Fruit fly (Drosophila melanogaster) whole organism, adult: Measurements from ENCODE around the gene CG31104.
A peak's percentile ranks its signal among the peaks of the same experiment; 100 is the strongest.

Source experiments
- CG11617 ChIP-seq: fragments of 200-800 bp; sonication (Bioruptor generic); optimal IDR thresholded peaks from 2 replicates; lab custom pipeline; 2017; ENCODE audit warnings: mild to moderate bottlenecking, missing biosample characterization, missing genetic modification reagents, missing genetic modification characterization
- CG12768 ChIP-seq: fragments of 200-800 bp; sonication (Bioruptor generic); optimal IDR thresholded peaks from 2 replicates; lab custom pipeline; 2017; ENCODE audit warnings: missing biosample characterization, missing genetic modification characterization, mild to moderate bottlenecking, moderate library complexity, missing genetic modification reagents
- CG14711 ChIP-seq: fragments of 200-800 bp; sonication (Bioruptor generic); optimal IDR thresholded peaks from 2 replicates; lab custom pipeline; 2018; ENCODE audit warnings: missing biosample characterization, mild to moderate bottlenecking, missing genetic modification characterization, moderate library complexity
- CG1620 ChIP-seq: fragments of 200-800 bp; sonication (Bioruptor generic); optimal IDR thresholded peaks from 2 replicates; lab custom pipeline; 2016; ENCODE audit warnings: missing biosample characterization, missing genetic modification characterization
- CG7045 ChIP-seq: fragments of 200-800 bp; sonication (Bioruptor generic); optimal IDR thresholded peaks from 2 replicates; lab custom pipeline; 2017; ENCODE audit warnings: missing biosample characterization, mild to moderate bottlenecking, missing genetic modification characterization
- Crg-1 ChIP-seq: fragments of 200-800 bp; sonication (Bioruptor generic); optimal IDR thresholded peaks from 2 replicates; lab custom pipeline; 2016; ENCODE audit warnings: missing biosample characterization, missing genetic modification characterization
- cnc ChIP-seq, 2 experiments: fragments of >200 bp; optimal IDR thresholded peaks; 2 replicates each; lab custom pipeline; 2017
- kay ChIP-seq: fragments of 200-800 bp; sonication (Bioruptor generic); peaks from one replicate; lab custom pipeline; 2016; ENCODE audit warnings: missing biosample characterization, missing genetic modification characterization, borderline replicate concordance

- TF ChIP-seq cnc (optimal IDR thresholded peaks at IDR 0.05; lab: Kevin White, UChicago) (no peak), CG1620 (GFP tag; lab: Kevin White, UChicago) (no peak), CG12768 (GFP tag; lab: Kevin White, UChicago) (peak; percentile 89), CG7045 (GFP tag; lab: Kevin White, UChicago) (peak; percentile 93), CG11617 (GFP tag; lab: Kevin White, UChicago) (peak; percentile 82), CG14711 (tag; lab: Kevin White, UChicago) (peak; percentile 64), Crg-1 (GFP tag; lab: Kevin White, UChicago) (peak; percentile 20), kay (GFP tag; lab: Kevin White, UChicago) (peak; percentile 93)
Observed at dm6 chr3R:25281165-25281564, 4.1 kb upstream of the CG31104 start, which contains the start of gene CG11892.
